Fruit fly (Drosophila melanogaster): ENCODE measurements around the gene Ulp1.
A peak's percentile ranks its signal among the peaks of the same experiment; 100 is the strongest.

The Ulp1 gene

DNA sequence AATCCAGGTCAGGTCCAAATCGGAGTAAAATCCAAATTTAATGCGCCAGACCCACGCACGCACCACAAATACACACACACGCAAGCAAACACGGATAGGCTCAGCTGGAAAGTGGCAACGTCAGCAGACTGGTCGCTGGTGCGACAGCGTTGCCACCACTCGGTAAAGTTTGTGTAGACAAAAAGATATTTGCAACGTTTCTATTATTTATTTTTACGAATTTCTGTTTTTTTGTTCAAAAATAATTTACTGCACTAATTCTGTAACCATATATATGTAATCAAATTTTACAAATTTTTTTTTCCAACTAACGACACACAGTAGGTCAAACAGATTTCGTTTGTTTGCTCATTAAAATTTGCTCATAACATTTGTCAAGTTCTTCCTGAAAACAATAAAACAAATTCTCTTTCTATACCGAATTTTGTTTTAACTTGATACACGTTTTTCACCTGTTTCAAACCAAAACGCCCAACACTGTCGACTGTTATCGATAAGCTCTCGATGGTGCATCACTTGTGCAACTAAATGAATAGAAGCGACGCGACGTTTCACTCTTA, 28.2 kb downstream of the Ulp1 start, which contains the start of the genes CG7556 and CG7453 (continued):
- TF ChIP-seq ems (GFP tag; optimal IDR thresholded peaks at IDR 0.05) (peak; percentile 71), gce (GFP tag; IDR thresholded peaks at IDR 0.05) (no peak), ATbp (GFP tag; optimal IDR thresholded peaks at IDR 0.05) (no peak), D (optimal IDR thresholded peaks at IDR 0.05) (no peak), D (GFP tag; optimal IDR thresholded peaks at IDR 0.05) (peak; percentile 56), CG14667 (GFP tag; IDR thresholded peaks at IDR 0.05) (peak; percentile 28; the same call in 1 of the 2 replicates), bigmax (GFP tag; optimal IDR thresholded peaks at IDR 0.05) (no peak), CG8089 (GFP tag; optimal IDR thresholded peaks at IDR 0.05) (peak; percentile 29), CG4707 (GFP tag; optimal IDR thresholded peaks at IDR 0.05) (no peak), CG14441 (GFP tag; IDR thresholded peaks at IDR 0.05) (peak; percentile 57; the same call in 1 of the 2 replicates), Nf-YB (GFP tag; optimal IDR thresholded peaks at IDR 0.05) (peak; percentile 51), Ets97D (GFP tag; optimal IDR thresholded peaks at IDR 0.05) (peak; percentile 61), CG2116 (GFP tag; optimal IDR thresholded peaks at IDR 0.05) (peak; percentile 86), ci (GFP tag; IDR thresholded peaks at IDR 0.05) (no peak; the same call in 2 of the 3 replicates), sqz (GFP tag; optimal IDR thresholded peaks at IDR 0.05) (no peak), vnd (GFP tag; IDR thresholded peaks at IDR 0.05; ENCODE audit: partially characterized antibody) (no peak), Atf-2 (GFP tag; optimal IDR thresholded peaks at IDR 0.05) (peak; percentile 72), Myb (GFP tag; optimal IDR thresholded peaks at IDR 0.05) (peak; percentile 54), Dek (tag; optimal IDR thresholded peaks at IDR 0.05) (peak; percentile 64), mam (GFP tag; optimal IDR thresholded peaks at IDR 0.05) (peak; percentile 79), CG8478 (optimal IDR thresholded peaks at IDR 0.05) (no peak), Nf-YC (tag; optimal IDR thresholded peaks at IDR 0.05) (peak; percentile 70), wdn (GFP tag; IDR thresholded peaks at IDR 0.05) (0 out of 2 replicates have a peak, but pooled peaks have one; percentile 17), HLHmδ (GFP tag; optimal IDR thresholded peaks at IDR 0.05) (no peak), Optix (GFP tag; IDR thresholded peaks at IDR 0.05) (no peak), rib (GFP tag; IDR thresholded peaks at IDR 0.05) (no peak), BtbVII (GFP tag; optimal IDR thresholded peaks at IDR 0.05) (peak; percentile 42), CG11398 (GFP tag; optimal IDR thresholded peaks at IDR 0.05) (peak; percentile 60), tup (GFP tag; optimal IDR thresholded peaks at IDR 0.05) (peak; percentile 33), CG17361 (GFP tag; IDR thresholded peaks at IDR 0.05) (peak; percentile 84; the same call in 2 of the 3 replicates), CG7928 (GFP tag; optimal IDR thresholded peaks at IDR 0.05) (peak; percentile 32), Taf1 (GFP tag; IDR thresholded peaks at IDR 0.05) (0 out of 2 replicates have a peak, but pooled peaks have one; percentile 32), sd (tag; optimal IDR thresholded peaks at IDR 0.05) (peak; percentile 4), CG2202 (tag; optimal IDR thresholded peaks at IDR 0.05) (peak; percentile 11), CG11085 (GFP tag; IDR thresholded peaks at IDR 0.05) (peak; percentile 17; the same call in 1 of the 2 replicates), Ets65A (GFP tag) (peak; percentile 98), stwl (tag; optimal IDR thresholded peaks at IDR 0.05) (peak; percentile 2), CG3163 (GFP tag; optimal IDR thresholded peaks at IDR 0.05) (peak; percentile 46), Doc3 (GFP tag; IDR thresholded peaks at IDR 0.05; ENCODE audit: partially characterized antibody) (no peak), Atf6 (GFP tag; IDR thresholded peaks at IDR 0.05) (peak; percentile 66), CG33213 (GFP tag; optimal IDR thresholded peaks at IDR 0.05) (peak; percentile 56), Pdp1 (GFP tag; optimal IDR thresholded peaks at IDR 0.05) (peak; percentile 77), CG6654 (GFP tag; optimal IDR thresholded peaks at IDR 0.05) (peak; percentile 45), Ptx1 (GFP tag; IDR thresholded peaks at IDR 0.05) (peak; percentile 73), CG8388 (GFP tag; optimal IDR thresholded peaks at IDR 0.05) (peak; percentile 64), slp2 (GFP tag; optimal IDR thresholded peaks at IDR 0.05) (peak; percentile 78), GATAe (GFP tag; conservative IDR thresholded peaks at IDR 0.05) (no peak), CG3838 (GFP tag; optimal IDR thresholded peaks at IDR 0.05) (peak; percentile 14), HmgZ (tag; optimal IDR thresholded peaks at IDR 0.05) (peak; percentile 57), Adf1 (GFP tag; IDR thresholded peaks at IDR 0.05) (peak; percentile 38), H15 (GFP tag; IDR thresholded peaks at IDR 0.05) (peak; percentile 38; the same call in 1 of the 3 replicates)

Data from whole organism, embryonic.